Worm (Caenorhabditis elegans) whole organism, L1 larva: ENCODE results near the gene rpb-12.

Source experiments
- elt-3 ChIP-seq, 6 experiments: fragments of 150-350 bp in 1 of 6; sonication (generic microtip); optimal IDR thresholded peaks; 2 replicates each; lab custom pipeline; 2017 to 2018; ENCODE audit warnings: missing biosample characterization in 6 of 6, missing genetic modification characterization in 6 of 6, inconsistent platforms in 1 of 6
- nhr-237 ChIP-seq: fragments of 150-350 bp; optimal IDR thresholded peaks from 2 replicates; lab custom pipeline; 2014; ENCODE audit warnings: missing biosample characterization, missing genetic modification characterization
- nhr-28 ChIP-seq: fragments of 150-350 bp; optimal IDR thresholded peaks from 2 replicates; lab custom pipeline; 2014; ENCODE audit warnings: missing biosample characterization, missing genetic modification characterization

ce11 chrIV:9135377-9135776, 11.3 kb downstream of the rpb-12 start, which contains the start of gene delm-1:
- TF ChIP-seq nhr-28 (no peak), nhr-237 (no peak), elt-3 (tag; optimal IDR thresholded peaks at IDR 0.05; lab: Kevin White, UChicago) (no peak)
